Worm (Caenorhabditis elegans): Measurements from ENCODE around the gene mans-3.

Gene mans-3

DNA sequence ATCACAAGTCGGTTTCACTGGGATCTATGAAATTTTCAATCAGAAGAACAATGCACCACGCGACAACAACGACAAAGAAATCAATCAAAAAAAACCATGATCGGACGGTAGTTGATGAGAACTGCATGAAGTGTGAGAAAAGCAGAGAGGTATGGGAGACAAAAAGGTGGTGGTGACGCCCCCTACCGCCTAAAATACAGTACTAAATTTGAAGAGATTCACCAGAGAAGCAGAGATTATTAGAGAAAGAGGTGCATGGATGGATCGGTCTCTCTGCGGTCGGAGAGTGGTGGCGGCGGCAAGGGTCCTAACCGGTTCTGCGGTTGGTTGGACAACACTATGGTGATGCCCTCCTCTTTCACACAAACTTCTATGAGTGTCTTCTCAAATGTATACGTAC is 45.9 kb upstream of the mans-3 start (continued):
- TF ChIP-seq B0035.1 (tag; optimal IDR thresholded peaks at IDR 0.05) = no peak
- TF ChIP-seq rpc-1 (optimal IDR thresholded peaks at IDR 0.05) = no peak
- no peak for TF ChIP-seq rpc-1 (tag; optimal IDR thresholded peaks at IDR 0.05)
- no peak for TF ChIP-seq akir-1 (GFP tag; optimal IDR thresholded peaks at IDR 0.05)
- no peak for TF ChIP-seq lin-35 (GFP tag; optimal IDR thresholded peaks at IDR 0.05)
- TF ChIP-seq K12H6.12 (tag; optimal IDR thresholded peaks at IDR 0.05) = no peak
- no peak for TF ChIP-seq D2030.7 (GFP tag; IDR thresholded peaks at IDR 0.05)
- no peak for TF ChIP-seq ZK185.1 (tag; optimal IDR thresholded peaks at IDR 0.05; ENCODE audit: poor library complexity, severe bottlenecking)
- no peak for TF ChIP-seq unc-62 (GFP tag; optimal IDR thresholded peaks at IDR 0.05)
- TF ChIP-seq ets-4 (GFP tag; optimal IDR thresholded peaks at IDR 0.05) = peak; percentile 16
- TF ChIP-seq F33H1.4 (GFP tag; IDR thresholded peaks at IDR 0.05) = no peak
- no peak for TF ChIP-seq athp-1 (tag; optimal IDR thresholded peaks at IDR 0.05)
- TF ChIP-seq hrde-1 (tag; optimal IDR thresholded peaks at IDR 0.05; ENCODE audit: borderline replicate concordance) = no peak
- no peak for TF ChIP-seq bed-2 (GFP tag; IDR thresholded peaks at IDR 0.05)
- TF ChIP-seq B0336.3 (GFP tag; IDR thresholded peaks at IDR 0.05) = 0 out of 2 replicates have a peak, but pooled peaks have one; percentile 31
- TF ChIP-seq repo-1 (tag; optimal IDR thresholded peaks at IDR 0.05) = no peak
- no peak for TF ChIP-seq T07F8.4 (tag; optimal IDR thresholded peaks at IDR 0.05)
- TF ChIP-seq pbrm-1 (GFP tag; IDR thresholded peaks at IDR 0.05) = no peak
- TF ChIP-seq attf-3 (GFP tag; conservative IDR thresholded peaks at IDR 0.05) = no peak
- TF ChIP-seq lir-1 (GFP tag; conservative IDR thresholded peaks at IDR 0.05) = no peak
- no peak for TF ChIP-seq B0019.2 (GFP tag; conservative IDR thresholded peaks at IDR 0.05)
- TF ChIP-seq ztf-3 (GFP tag; optimal IDR thresholded peaks at IDR 0.05) = no peak
- TF ChIP-seq dpl-1 (GFP tag; optimal IDR thresholded peaks at IDR 0.05) = no peak
- no peak for TF ChIP-seq hlh-26 (GFP tag; conservative IDR thresholded peaks at IDR 0.05)
- no peak for TF ChIP-seq lsl-1 (GFP tag; optimal IDR thresholded peaks at IDR 0.05)
- peak; percentile 54 for TF ChIP-seq lin-40 (tag; optimal IDR thresholded peaks at IDR 0.05)
- no peak for TF ChIP-seq aptf-3 (GFP tag; IDR thresholded peaks at IDR 0.05)
- TF ChIP-seq Y79H2A.3 (GFP tag; conservative IDR thresholded peaks at IDR 0.05) = no peak
- no peak for TF ChIP-seq F57A8.1 (GFP tag; optimal IDR thresholded peaks at IDR 0.05)
- TF ChIP-seq nfyb-1 (GFP tag; IDR thresholded peaks at IDR 0.05) = no peak
- TF ChIP-seq rcor-1 (GFP tag; IDR thresholded peaks at IDR 0.05) = no peak
- TF ChIP-seq ama-1 (optimal IDR thresholded peaks at IDR 0.05) = no peak
- no peak for TF ChIP-seq ama-1 (GFP tag; optimal IDR thresholded peaks at IDR 0.05)
- no peak for TF ChIP-seq Y67H2A.10 (GFP tag; conservative IDR thresholded peaks at IDR 0.05)
- no peak for TF ChIP-seq C06A6.2 (GFP tag; conservative IDR thresholded peaks at IDR 0.05)
- no peak for TF ChIP-seq madf-10 (tag; optimal IDR thresholded peaks at IDR 0.05)
- peak; percentile 24 for TF ChIP-seq chd-7 (tag; optimal IDR thresholded peaks at IDR 0.05)
- no peak for TF ChIP-seq ceh-58 (GFP tag; IDR thresholded peaks at IDR 0.05)
- peak; percentile 33 for TF ChIP-seq attf-5 (GFP tag; optimal IDR thresholded peaks at IDR 0.05)
- peak; percentile 64; the same call in 1 of the 2 replicates for TF ChIP-seq lin-26 (GFP tag; IDR thresholded peaks at IDR 0.05)
- no peak for TF ChIP-seq egl-18 (GFP tag; IDR thresholded peaks at IDR 0.05)
- TF ChIP-seq snpc-1.1 (tag; optimal IDR thresholded peaks at IDR 0.05; ENCODE audit: insufficient read depth) = no peak
- no peak for TF ChIP-seq let-526 (GFP tag; IDR thresholded peaks at IDR 0.05)
- TF ChIP-seq K11D2.4 (GFP tag; IDR thresholded peaks at IDR 0.05) = no peak
- TF ChIP-seq Y53G8AR.9 (GFP tag; conservative IDR thresholded peaks at IDR 0.05) = no peak
